Fruit fly (Drosophila melanogaster) whole organism, embryonic: ENCODE data around the gene CG42693.

Source experiments
- B-H1 ChIP-seq: fragments of 200-800 bp; sonication (Bioruptor generic); IDR thresholded peaks from 3 replicates; pipeline ENCODE4 v1.3.6; 2022; ENCODE audit warnings: missing biosample characterization, missing genetic modification characterization
- CG10321 ChIP-seq: fragments of 200-800 bp; sonication (Bioruptor generic); IDR thresholded peaks from 2 replicates; pipeline ENCODE4 v1.3.6; 2022; ENCODE audit warnings: missing biosample characterization, missing genetic modification characterization
- CG11398 ChIP-seq: fragments of 200-800 bp; sonication (Bioruptor generic); optimal IDR thresholded peaks from 2 replicates; lab custom pipeline; 2016; ENCODE audit warnings: missing biosample characterization, missing genetic modification characterization
- CG1233 ChIP-seq: fragments of 200-800 bp; sonication (Bioruptor generic); optimal IDR thresholded peaks from 4 replicates; lab custom pipeline; 2018; ENCODE audit warnings: missing biosample characterization, mild to moderate bottlenecking, missing genetic modification characterization
- CG12942 ChIP-seq: fragments of 200-800 bp; sonication (Bioruptor generic); optimal IDR thresholded peaks from 3 replicates; lab custom pipeline; 2016; ENCODE audit warnings: missing biosample characterization, missing genetic modification characterization
- CG15479 ChIP-seq: fragments of 200-800 bp; sonication (Bioruptor generic); optimal IDR thresholded peaks from 3 replicates; lab custom pipeline; 2019; ENCODE audit warnings: missing biosample characterization, mild to moderate bottlenecking, missing genetic modification characterization, moderate library complexity
- CG15514 ChIP-seq: fragments of 200-800 bp; sonication (Bioruptor generic); optimal IDR thresholded peaks from 3 replicates; lab custom pipeline; 2017; ENCODE audit warnings: missing biosample characterization, missing genetic modification characterization, mild to moderate bottlenecking, moderate library complexity, missing genetic modification reagents
- CG1603 ChIP-seq: fragments of 200-800 bp; sonication (Bioruptor generic); optimal IDR thresholded peaks from 2 replicates; lab custom pipeline; 2019; ENCODE audit warnings: missing biosample characterization, mild to moderate bottlenecking, missing genetic modification characterization, moderate library complexity
- CG17385 ChIP-seq: fragments of 200-800 bp; sonication (Bioruptor generic); optimal IDR thresholded peaks from 3 replicates; lab custom pipeline; 2018; ENCODE audit warnings: missing biosample characterization, mild to moderate bottlenecking, missing genetic modification characterization
- CG17829 ChIP-seq: fragments of 200-800 bp; optimal IDR thresholded peaks from 2 replicates; lab custom pipeline; 2019; ENCODE audit warnings: missing biosample characterization, mild to moderate bottlenecking, missing genetic modification characterization, moderate library complexity
- CG18599 ChIP-seq: fragments of 200-800 bp; sonication (Bioruptor generic); optimal IDR thresholded peaks from 3 replicates; lab custom pipeline; 2017; ENCODE audit warnings: missing biosample characterization, missing genetic modification characterization, mild to moderate bottlenecking, moderate library complexity, missing genetic modification reagents
- CG4282 ChIP-seq: fragments of 200-800 bp; sonication (Bioruptor generic); optimal IDR thresholded peaks from 2 replicates; lab custom pipeline; 2016; ENCODE audit warnings: missing biosample characterization, missing genetic modification characterization
- CG7963 ChIP-seq: fragments of 200-800 bp; sonication (Bioruptor generic); IDR thresholded peaks from 3 replicates; pipeline ENCODE4 v1.3.6; 2022; ENCODE audit warnings: missing biosample characterization, missing genetic modification characterization; ENCODE audit not compliant: partially characterized antibody
- CG7987 ChIP-seq: fragments of 200-800 bp; sonication (Bioruptor generic); optimal IDR thresholded peaks from 2 replicates; lab custom pipeline; 2018; ENCODE audit warnings: missing biosample characterization, mild to moderate bottlenecking, missing genetic modification characterization, moderate library complexity
- CG8924 ChIP-seq: fragments of 200-800 bp; optimal IDR thresholded peaks from 3 replicates; lab custom pipeline; 2019; ENCODE audit warnings: missing biosample characterization, mild to moderate bottlenecking, missing genetic modification characterization, moderate library complexity
- CG8944 ChIP-seq: fragments of 200-800 bp; sonication (Bioruptor generic); optimal IDR thresholded peaks from 3 replicates; lab custom pipeline; 2016; ENCODE audit warnings: missing biosample characterization, missing genetic modification characterization
- CHES-1-like ChIP-seq: fragments of 200-800 bp; sonication (Bioruptor generic); optimal IDR thresholded peaks from 2 replicates; lab custom pipeline; 2016; ENCODE audit warnings: missing biosample characterization, missing genetic modification characterization
- Dp ChIP-seq: fragments of 200-800 bp; sonication (Bioruptor generic); optimal IDR thresholded peaks from 2 replicates; lab custom pipeline; 2018; ENCODE audit warnings: missing biosample characterization, mild to moderate bottlenecking, missing genetic modification characterization, moderate library complexity
- MBD-R2 ChIP-seq: fragments of 200-800 bp; sonication (Bioruptor generic); IDR thresholded peaks from 2 replicates; pipeline ENCODE4 v1.3.6; 2022; ENCODE audit warnings: missing biosample characterization, missing genetic modification characterization
- MTF-1 ChIP-seq: fragments of 200-800 bp; sonication (Bioruptor generic); optimal IDR thresholded peaks from 2 replicates; lab custom pipeline; 2018; ENCODE audit warnings: missing biosample characterization, mild to moderate bottlenecking, missing genetic modification characterization, borderline replicate concordance
- Max ChIP-seq: fragments of 200-800 bp; sonication (Bioruptor generic); optimal IDR thresholded peaks from 2 replicates; lab custom pipeline; 2016; ENCODE audit warnings: missing biosample characterization, mild to moderate bottlenecking, missing genetic modification characterization
- Myb ChIP-seq: fragments of 200-800 bp; sonication (Bioruptor generic); optimal IDR thresholded peaks from 2 replicates; lab custom pipeline; 2016; ENCODE audit warnings: missing biosample characterization, missing genetic modification characterization
- Pdp1 ChIP-seq, 2 experiments: fragments of 200-800 bp; sonication (Bioruptor generic); optimal IDR thresholded peaks; 3 replicates each; lab custom pipeline; 2016; ENCODE audit warnings: missing biosample characterization in 2 of 2, missing genetic modification characterization in 2 of 2, mild to moderate bottlenecking in 1 of 2, moderate library complexity in 1 of 2
- Sin3A ChIP-seq: fragments of >200 bp; optimal IDR thresholded peaks from 2 replicates; lab custom pipeline; 2018
- Sry-β ChIP-seq: fragments of 200-800 bp; sonication (Bioruptor generic); optimal IDR thresholded peaks from 2 replicates; lab custom pipeline; 2018; ENCODE audit warnings: missing biosample characterization, mild to moderate bottlenecking, missing genetic modification characterization, moderate library complexity
- Sry-δ ChIP-seq: fragments of 200-800 bp; sonication (Bioruptor generic); optimal IDR thresholded peaks from 2 replicates; lab custom pipeline; 2016; ENCODE audit warnings: missing biosample characterization, missing genetic modification characterization
- TFAM ChIP-seq: fragments of 200-800 bp; sonication (Bioruptor generic); optimal IDR thresholded peaks from 2 replicates; lab custom pipeline; 2017; ENCODE audit warnings: missing biosample characterization, missing genetic modification characterization, inconsistent platforms
- bcd ChIP-seq: fragments of 200-800 bp; sonication (Bioruptor generic); optimal IDR thresholded peaks from 2 replicates; lab custom pipeline; 2017; ENCODE audit warnings: missing biosample characterization, mild to moderate bottlenecking, missing genetic modification characterization
- caup ChIP-seq: fragments of 200-800 bp; sonication (Bioruptor generic); optimal IDR thresholded peaks from 3 replicates; lab custom pipeline; 2017; ENCODE audit warnings: missing biosample characterization, mild to moderate bottlenecking, missing genetic modification characterization, moderate library complexity; ENCODE audit not compliant: severe bottlenecking
- chn ChIP-seq: fragments of 200-800 bp; sonication (Bioruptor generic); optimal IDR thresholded peaks from 2 replicates; lab custom pipeline; 2016; ENCODE audit warnings: missing biosample characterization, missing genetic modification characterization
- crp ChIP-seq, 2 experiments: fragments of 200-800 bp; sonication (Bioruptor generic); optimal IDR thresholded peaks; 2 replicates in 1 of 2; 3 replicates in 1 of 2; lab custom pipeline; 2017; ENCODE audit warnings: missing biosample characterization in 2 of 2, missing genetic modification characterization in 2 of 2, mild to moderate bottlenecking in 1 of 2, moderate library complexity in 1 of 2
- ewg ChIP-seq: fragments of 200-800 bp; sonication (Bioruptor generic); optimal IDR thresholded peaks from 3 replicates; lab custom pipeline; 2017; ENCODE audit warnings: mild to moderate bottlenecking, missing biosample characterization, missing genetic modification reagents, missing genetic modification characterization
- grn ChIP-seq: fragments of 200-800 bp; sonication (Bioruptor generic); optimal IDR thresholded peaks from 3 replicates; lab custom pipeline; 2017; ENCODE audit warnings: missing biosample characterization, missing genetic modification characterization
- kay ChIP-seq: fragments of 200-800 bp; sonication (Bioruptor generic); optimal IDR thresholded peaks from 2 replicates; lab custom pipeline; 2016; ENCODE audit warnings: missing biosample characterization, missing genetic modification characterization
- lbe ChIP-seq: fragments of 200-800 bp; sonication (Bioruptor generic); optimal IDR thresholded peaks from 2 replicates; lab custom pipeline; 2016; ENCODE audit warnings: missing biosample characterization, mild to moderate bottlenecking, missing genetic modification characterization
- lilli ChIP-seq: fragments of 200-800 bp; sonication (Bioruptor generic); optimal IDR thresholded peaks from 3 replicates; lab custom pipeline; 2016; ENCODE audit warnings: missing biosample characterization, missing genetic modification characterization
- mirr ChIP-seq: fragments of 200-800 bp; sonication (Bioruptor generic); optimal IDR thresholded peaks from 3 replicates; lab custom pipeline; 2018; ENCODE audit warnings: missing biosample characterization, mild to moderate bottlenecking, missing genetic modification characterization
- nerfin-1 ChIP-seq: fragments of 200-800 bp; sonication (Bioruptor generic); optimal IDR thresholded peaks from 3 replicates; lab custom pipeline; 2019; ENCODE audit warnings: missing biosample characterization, mild to moderate bottlenecking, missing genetic modification characterization, moderate library complexity
- onecut ChIP-seq: fragments of 200-800 bp; sonication (Bioruptor generic); IDR thresholded peaks from 2 replicates; pipeline ENCODE4 v1.3.6; 2022; ENCODE audit warnings: missing biosample characterization, missing genetic modification characterization
- pfk ChIP-seq: fragments of 200-800 bp; sonication (Bioruptor generic); optimal IDR thresholded peaks from 2 replicates; lab custom pipeline; 2018; ENCODE audit warnings: missing biosample characterization, mild to moderate bottlenecking, missing genetic modification characterization, moderate library complexity
- pho ChIP-seq: fragments of 200-800 bp; sonication (Bioruptor generic); optimal IDR thresholded peaks from 2 replicates; lab custom pipeline; 2016; ENCODE audit warnings: missing biosample characterization, missing genetic modification characterization
- stwl ChIP-seq: fragments of 200-800 bp; sonication (Bioruptor generic); optimal IDR thresholded peaks from 3 replicates; lab custom pipeline; 2018; ENCODE audit warnings: missing biosample characterization, mild to moderate bottlenecking, missing genetic modification characterization, moderate library complexity
- tgo ChIP-seq: fragments of 200-800 bp; sonication (Bioruptor generic); IDR thresholded peaks from 3 replicates; pipeline ENCODE4 v1.3.6; 2022; ENCODE audit warnings: missing biosample characterization, missing genetic modification characterization
- tll ChIP-seq, 2 experiments: fragments of 200-800 bp in 1 of 2; fragments of >200 bp in 1 of 2; sonication (Bioruptor generic) in 1 of 2; optimal IDR thresholded peaks; 2 replicates each; lab custom pipeline; 2017 to 2019; ENCODE audit warnings: missing biosample characterization in 2 of 2, missing genetic modification characterization in 2 of 2, mild to moderate bottlenecking in 1 of 2, moderate library complexity in 1 of 2
- twi ChIP-seq: fragments of 200-800 bp; optimal IDR thresholded peaks from 2 replicates; lab custom pipeline; 2019; ENCODE audit warnings: missing biosample characterization, mild to moderate bottlenecking, missing genetic modification characterization, moderate library complexity

Gene CG42693

DNA sequence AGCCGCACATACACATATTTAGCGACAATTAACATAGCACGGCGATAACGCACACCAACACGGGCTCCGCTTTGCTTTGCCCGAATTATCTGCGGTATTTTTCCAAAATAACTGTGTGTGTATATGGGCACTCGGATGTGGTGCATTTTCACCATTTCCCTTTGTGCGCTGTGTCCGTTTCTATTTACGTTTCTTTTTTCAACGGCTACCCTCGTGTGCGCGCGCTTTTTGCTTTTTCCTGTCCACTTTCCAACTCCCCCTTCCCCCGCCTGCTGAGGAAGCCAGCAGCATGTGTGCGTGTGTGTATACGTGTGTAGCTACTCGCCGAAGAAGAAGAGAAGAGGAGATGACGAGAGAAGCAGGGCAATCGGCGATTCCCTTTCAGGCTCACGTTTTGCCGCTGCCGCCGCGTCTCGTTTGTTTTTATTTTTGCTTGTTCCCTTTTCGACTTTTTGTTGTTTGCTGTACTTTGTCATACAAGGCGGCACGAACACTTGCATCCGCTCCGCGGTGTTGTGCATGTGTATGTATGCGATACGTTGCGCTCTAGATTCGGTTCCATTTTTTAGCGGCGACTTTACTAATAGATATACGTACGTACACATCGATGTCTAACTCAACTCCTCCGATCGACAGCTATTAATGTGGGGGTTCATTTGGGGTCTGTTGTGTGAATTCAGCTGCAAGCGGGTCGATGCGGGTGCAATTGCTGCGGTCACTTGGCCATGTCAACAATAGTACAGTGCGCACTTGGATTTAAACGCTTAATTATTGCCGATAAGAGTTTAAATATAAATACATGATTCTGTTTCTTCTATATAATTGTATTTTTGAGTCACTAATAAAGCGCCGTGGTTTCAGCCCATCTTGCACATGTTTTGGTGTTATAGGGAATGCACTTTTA, 40.2 kb upstream of the CG42693 start (continued):
- TF ChIP-seq CG15514 (GFP tag; lab: Kevin White, UChicago) (peak; percentile 38), Sry-δ (GFP tag; lab: Kevin White, UChicago) (no peak), CG1603 (tag; lab: Kevin White, UChicago) (peak; percentile 30), mirr (GFP tag; lab: Kevin White, UChicago) (peak; percentile 37), CHES-1-like (GFP tag; lab: Kevin White, UChicago) (peak; percentile 33), MTF-1 (GFP tag; lab: Kevin White, UChicago) (peak; percentile 14), grn (GFP tag; lab: Kevin White, UChicago) (no peak), Dp (GFP tag; lab: Kevin White, UChicago) (peak; percentile 58), caup (GFP tag; lab: Kevin White, UChicago) (peak; percentile 9), lilli (GFP tag; lab: Kevin White, UChicago) (no peak), chn (GFP tag; lab: Kevin White, UChicago) (peak; percentile 7), stwl (tag; lab: Kevin White, UChicago) (no peak), lbe (GFP tag; lab: Kevin White, UChicago) (peak; percentile 6), CG4282 (GFP tag; lab: Kevin White, UChicago) (no peak), CG15479 (peak; percentile 95), twi (tag; lab: Kevin White, UChicago) (peak; percentile 59), CG17829 (tag; lab: Kevin White, UChicago) (peak; percentile 56), CG11398 (GFP tag; lab: Kevin White, UChicago) (peak; percentile 4), nerfin-1 (tag; lab: Kevin White, UChicago) (peak; percentile 74), onecut (GFP tag; lab: Robert Waterston, UW) (no peak), CG12942 (GFP tag; lab: Kevin White, UChicago) (no peak), CG8944 (GFP tag; lab: Kevin White, UChicago) (no peak), CG8924 (tag; lab: Kevin White, UChicago) (peak; percentile 48), tgo (GFP tag; lab: Robert Waterston, UW) (no peak), CG7963 (GFP tag; lab: Robert Waterston, UW) (no peak), bcd (no peak), TFAM (GFP tag; lab: Kevin White, UChicago) (no peak)
- TF ChIP-seq, all 482 proteins: peak for 63

dm6 chr3R:31747429-31748048, 39.4 kb upstream of the CG42693 start, which contains the start of the genes nero and CG1910:
Gene nero (minus strand): TSS chr3R:31747558.
Gene CG1910 (plus strand): TSS chr3R:31747643.
- TF ChIP-seq CG7987 (peak; percentile 19), Max (GFP tag; lab: Kevin White, UChicago) (peak; percentile 51), pfk (GFP tag; lab: Kevin White, UChicago) (peak; percentile 40), tll (GFP tag; optimal IDR thresholded peaks at IDR 0.05; lab: Kevin White, UChicago) (peak in 1 of 2 experiments; percentile 30), ewg (GFP tag; lab: Kevin White, UChicago) (peak; percentile 24), CG1233 (GFP tag; lab: Kevin White, UChicago) (peak; percentile 29), Sin3A (lab: Kevin White, UChicago) (peak; percentile 76), kay (peak; percentile 23), crp (GFP tag; optimal IDR thresholded peaks at IDR 0.05; lab: Kevin White, UChicago) (peak in 1 of 2 experiments; percentile 13), CG10321 (GFP tag; lab: Robert Waterston, UW) (no peak), Sry-δ (GFP tag; lab: Kevin White, UChicago) (peak; percentile 86), Myb (GFP tag; lab: Kevin White, UChicago) (peak; percentile 71), CG17829 (tag; lab: Kevin White, UChicago) (peak; percentile 27), nerfin-1 (tag; lab: Kevin White, UChicago) (peak; percentile 25), CG17385 (GFP tag; lab: Kevin White, UChicago) (peak; percentile 41), MBD-R2 (GFP tag; lab: Robert Waterston, UW) (no peak), CG18599 (peak; percentile 20), B-H1 (no peak), Pdp1 (GFP tag; optimal IDR thresholded peaks at IDR 0.05; lab: Kevin White, UChicago) (peak in 1 of 2 experiments; percentile 73), pho (GFP tag; lab: Kevin White, UChicago) (peak; percentile 7), Sry-β (GFP tag; lab: Kevin White, UChicago) (peak; percentile 84)
